Fruit fly (Drosophila melanogaster) whole organism, prepupa: Measurements from ENCODE around the gene CG9706.

Experiments used
- Blimp-1 ChIP-seq: fragments of 200-800 bp; sonication (Bioruptor generic); optimal IDR thresholded peaks from 3 replicates; lab custom pipeline; 2017; ENCODE audit warnings: missing biosample characterization, missing genetic modification characterization, mild to moderate bottlenecking, moderate library complexity, missing genetic modification reagents
- CG10631 ChIP-seq: fragments of 200-800 bp; sonication (Bioruptor generic); optimal IDR thresholded peaks from 2 replicates; lab custom pipeline; 2016; ENCODE audit warnings: missing biosample characterization, missing genetic modification characterization
- CG11294 ChIP-seq: fragments of 200-800 bp; sonication (Bioruptor generic); IDR thresholded peaks from 2 replicates; pipeline ENCODE4 v1.3.6; 2022; ENCODE audit warnings: missing biosample characterization, missing genetic modification characterization
- CG11762 ChIP-seq: fragments of 200-800 bp; sonication (Bioruptor generic); optimal IDR thresholded peaks from 3 replicates; lab custom pipeline; 2016; ENCODE audit warnings: missing biosample characterization, missing genetic modification characterization; ENCODE audit not compliant: insufficient read depth
- CG15336 ChIP-seq: fragments of 200-800 bp; sonication (Bioruptor generic); IDR thresholded peaks from 2 replicates; pipeline ENCODE4 v1.3.6; 2022; ENCODE audit warnings: missing biosample characterization, missing genetic modification characterization
- CG1621 ChIP-seq: fragments of 200-800 bp; sonication (Bioruptor generic); optimal IDR thresholded peaks from 3 replicates; lab custom pipeline; 2018; ENCODE audit warnings: missing biosample characterization, mild to moderate bottlenecking, missing genetic modification characterization
- CG16779 ChIP-seq: fragments of 200-800 bp; sonication (Bioruptor generic); optimal IDR thresholded peaks from 3 replicates; lab custom pipeline; 2017; ENCODE audit warnings: missing biosample characterization, mild to moderate bottlenecking, missing genetic modification characterization
- CG3032 ChIP-seq: fragments of 200-800 bp; optimal IDR thresholded peaks from 2 replicates; lab custom pipeline; 2019; ENCODE audit warnings: missing biosample characterization, mild to moderate bottlenecking, missing genetic modification characterization, moderate library complexity
- CG31627 ChIP-seq: fragments of 200-800 bp; sonication (Bioruptor generic); optimal IDR thresholded peaks from 3 replicates; lab custom pipeline; 2016; ENCODE audit warnings: missing biosample characterization, missing genetic modification characterization
- CG34406 ChIP-seq: fragments of 200-800 bp; sonication (Bioruptor generic); optimal IDR thresholded peaks from 3 replicates; lab custom pipeline; 2016; ENCODE audit warnings: missing biosample characterization, missing genetic modification characterization
- CG3919 ChIP-seq: fragments of 200-800 bp; sonication (Bioruptor generic); optimal IDR thresholded peaks from 3 replicates; lab custom pipeline; 2016; ENCODE audit warnings: missing biosample characterization, missing genetic modification characterization
- CG6854 ChIP-seq: fragments of 200-800 bp; sonication (Bioruptor generic); optimal IDR thresholded peaks from 2 replicates; lab custom pipeline; 2017; ENCODE audit warnings: missing biosample characterization, mild to moderate bottlenecking, missing genetic modification characterization
- CG7368 ChIP-seq: fragments of 200-800 bp; sonication (Bioruptor generic); optimal IDR thresholded peaks from 3 replicates; lab custom pipeline; 2016; ENCODE audit warnings: missing biosample characterization, missing genetic modification characterization
- CG8119 ChIP-seq: fragments of 200-800 bp; sonication (Bioruptor generic); IDR thresholded peaks from 3 replicates; pipeline ENCODE4 v1.3.6; 2022; ENCODE audit warnings: missing biosample characterization, missing genetic modification characterization
- CG8319 ChIP-seq: fragments of 200-800 bp; sonication (Bioruptor generic); optimal IDR thresholded peaks from 3 replicates; lab custom pipeline; 2016; ENCODE audit warnings: missing biosample characterization, missing genetic modification characterization
- CG8632 ChIP-seq: fragments of 200-800 bp; sonication (Bioruptor generic); optimal IDR thresholded peaks from 3 replicates; lab custom pipeline; 2016; ENCODE audit warnings: missing biosample characterization, missing genetic modification characterization
- Eip75B ChIP-seq: fragments of 200-800 bp; sonication (Bioruptor generic); optimal IDR thresholded peaks from 3 replicates; lab custom pipeline; 2016; ENCODE audit warnings: missing biosample characterization, missing genetic modification characterization
- Eip93F ChIP-seq: fragments of 200-800 bp; sonication (Bioruptor generic); optimal IDR thresholded peaks from 2 replicates; lab custom pipeline; 2016; ENCODE audit warnings: missing biosample characterization, mild to moderate bottlenecking, missing genetic modification characterization
- Ets21C ChIP-seq: fragments of 200-800 bp; sonication (Bioruptor generic); optimal IDR thresholded peaks from 3 replicates; lab custom pipeline; 2016; ENCODE audit warnings: missing biosample characterization, missing genetic modification characterization
- Ets96B ChIP-seq: fragments of 200-800 bp; optimal IDR thresholded peaks from 2 replicates; lab custom pipeline; 2019; ENCODE audit warnings: missing biosample characterization, mild to moderate bottlenecking, missing genetic modification characterization, moderate library complexity
- Gug ChIP-seq: fragments of 200-800 bp; sonication (Bioruptor generic); IDR thresholded peaks from 2 replicates; pipeline ENCODE4 v1.3.6; 2022; ENCODE audit warnings: missing biosample characterization, missing genetic modification characterization
- Hr4 ChIP-seq: fragments of 200-800 bp; sonication (Bioruptor generic); optimal IDR thresholded peaks from 3 replicates; lab custom pipeline; 2016; ENCODE audit warnings: missing biosample characterization, missing genetic modification characterization
- OdsH ChIP-seq: fragments of 200-800 bp; sonication (Bioruptor generic); optimal IDR thresholded peaks from 3 replicates; lab custom pipeline; 2016; ENCODE audit warnings: missing biosample characterization, missing genetic modification characterization
- Smox ChIP-seq: fragments of 200-800 bp; sonication (Bioruptor generic); optimal IDR thresholded peaks from 3 replicates; lab custom pipeline; 2016; ENCODE audit warnings: missing biosample characterization, missing genetic modification characterization
- Sox102F ChIP-seq: fragments of 200-800 bp; sonication (Bioruptor generic); optimal IDR thresholded peaks from 2 replicates; lab custom pipeline; 2016; ENCODE audit warnings: missing biosample characterization, mild to moderate bottlenecking, missing genetic modification characterization
- Sox14 ChIP-seq: fragments of 200-800 bp; sonication (Bioruptor generic); optimal IDR thresholded peaks from 3 replicates; lab custom pipeline; 2016; ENCODE audit warnings: missing biosample characterization, missing genetic modification characterization
- Sox15 ChIP-seq: fragments of 200-800 bp; sonication (Bioruptor generic); optimal IDR thresholded peaks from 3 replicates; lab custom pipeline; 2016; ENCODE audit warnings: missing biosample characterization, missing genetic modification characterization
- achi ChIP-seq: fragments of 200-800 bp; sonication (Bioruptor generic); optimal IDR thresholded peaks from 3 replicates; lab custom pipeline; 2016; ENCODE audit warnings: missing biosample characterization, missing genetic modification characterization
- acj6 ChIP-seq: fragments of 200-800 bp; sonication (Bioruptor generic); optimal IDR thresholded peaks from 3 replicates; lab custom pipeline; 2016; ENCODE audit warnings: missing biosample characterization, missing genetic modification characterization
- cyc ChIP-seq: fragments of 200-800 bp; sonication (Bioruptor generic); optimal IDR thresholded peaks from 3 replicates; lab custom pipeline; 2016; ENCODE audit warnings: missing biosample characterization, missing genetic modification characterization
- dac ChIP-seq: fragments of 200-800 bp; sonication (Bioruptor generic); optimal IDR thresholded peaks from 2 replicates; lab custom pipeline; 2017; ENCODE audit warnings: missing biosample characterization, mild to moderate bottlenecking, missing genetic modification characterization
- dsx ChIP-seq: fragments of 200-800 bp; optimal IDR thresholded peaks from 3 replicates; lab custom pipeline; 2019; ENCODE audit warnings: missing biosample characterization, mild to moderate bottlenecking, missing genetic modification characterization, moderate library complexity; ENCODE audit not compliant: poor library complexity, severe bottlenecking
- fd59A ChIP-seq: fragments of 200-800 bp; sonication (Bioruptor generic); optimal IDR thresholded peaks from 2 replicates; lab custom pipeline; 2017; ENCODE audit warnings: missing biosample characterization, mild to moderate bottlenecking, missing genetic modification characterization, missing genetic modification reagents
- fd85E ChIP-seq: fragments of 200-800 bp; sonication (Bioruptor generic); optimal IDR thresholded peaks from 3 replicates; lab custom pipeline; 2016; ENCODE audit warnings: missing biosample characterization, missing genetic modification characterization
- fkh ChIP-seq: fragments of 200-800 bp; sonication (Bioruptor generic); optimal IDR thresholded peaks from 3 replicates; lab custom pipeline; 2017; ENCODE audit warnings: missing biosample characterization, mild to moderate bottlenecking, missing genetic modification characterization, moderate library complexity
- net ChIP-seq: fragments of 200-800 bp; sonication (Bioruptor generic); optimal IDR thresholded peaks from 3 replicates; lab custom pipeline; 2016; ENCODE audit warnings: missing biosample characterization, missing genetic modification characterization
- pdm3 ChIP-seq: fragments of 200-800 bp; sonication (Bioruptor generic); optimal IDR thresholded peaks from 3 replicates; lab custom pipeline; 2016; ENCODE audit warnings: missing biosample characterization, missing genetic modification characterization
- salr ChIP-seq, 2 experiments: fragments of 200-800 bp; sonication (Bioruptor generic); optimal IDR thresholded peaks; 3 replicates each; lab custom pipeline; 2016 to 2018; ENCODE audit warnings: missing biosample characterization in 2 of 2, missing genetic modification characterization in 2 of 2, mild to moderate bottlenecking in 1 of 2
- spab ChIP-seq: fragments of 200-800 bp; sonication (Bioruptor generic); optimal IDR thresholded peaks from 2 replicates; lab custom pipeline; 2017; ENCODE audit warnings: missing biosample characterization, mild to moderate bottlenecking, missing genetic modification characterization, missing genetic modification reagents
- ss ChIP-seq, 2 experiments: fragments of 200-800 bp; sonication (Bioruptor generic); optimal IDR thresholded peaks; 2 replicates in 1 of 2; 3 replicates in 1 of 2; lab custom pipeline; 2017 to 2018; ENCODE audit warnings: mild to moderate bottlenecking in 2 of 2, missing biosample characterization in 2 of 2, missing genetic modification characterization in 2 of 2, moderate library complexity in 1 of 2
- svp ChIP-seq: fragments of 200-800 bp; sonication (Bioruptor generic); peaks from one replicate; lab custom pipeline; 2016; ENCODE audit warnings: missing biosample characterization, missing genetic modification characterization
- topi ChIP-seq: fragments of 200-800 bp; sonication (Bioruptor generic); optimal IDR thresholded peaks from 3 replicates; lab custom pipeline; 2016; ENCODE audit warnings: missing biosample characterization, missing genetic modification characterization
- vri ChIP-seq: fragments of 200-800 bp; sonication (Bioruptor generic); optimal IDR thresholded peaks from 3 replicates; lab custom pipeline; 2016; ENCODE audit warnings: missing biosample characterization, mild to moderate bottlenecking, missing genetic modification characterization

Gene CG9706

dm6 chr3L:16762203-16762997, 20.4 kb upstream of the CG9706 start (continued):
- TF ChIP-seq Eip93F (GFP tag; lab: Kevin White, UChicago) (no peak), pdm3 (GFP tag; lab: Kevin White, UChicago) (peak; percentile 69), achi (GFP tag; lab: Kevin White, UChicago) (peak; percentile 79), OdsH (GFP tag; lab: Kevin White, UChicago) (peak; percentile 67), vri (GFP tag; lab: Kevin White, UChicago) (no peak), Hr4 (GFP tag; lab: Kevin White, UChicago) (peak; percentile 58), spab (peak; percentile 56), Sox15 (no peak), Sox14 (GFP tag; lab: Kevin White, UChicago) (peak; percentile 57), CG3032 (tag; lab: Kevin White, UChicago) (peak; percentile 62), Smox (peak; percentile 46), CG8632 (GFP tag; lab: Kevin White, UChicago) (peak; percentile 64), CG15336 (GFP tag; lab: Robert Waterston, UW) (peak; percentile 76), CG11294 (no peak), acj6 (GFP tag; lab: Kevin White, UChicago) (peak; percentile 71), CG31627 (GFP tag; lab: Kevin White, UChicago) (no peak), Ets96B (tag; lab: Kevin White, UChicago) (peak; percentile 79), net (GFP tag; lab: Kevin White, UChicago) (peak; percentile 58), CG16779 (peak; percentile 14), svp (GFP tag; lab: Kevin White, UChicago) (peak; percentile 71), Ets21C (no peak), Sox102F (peak; percentile 33), CG6854 (GFP tag; lab: Kevin White, UChicago) (no peak)
- TF ChIP-seq, all 60 proteins: peak for 38

- TF ChIP-seq Sox15 (no peak), Eip93F (GFP tag; lab: Kevin White, UChicago) (no peak), CG8119 (GFP tag; lab: Robert Waterston, UW) (peak; percentile 82), CG11762 (peak; percentile 8), vri (GFP tag; lab: Kevin White, UChicago) (peak; percentile 61), Sox102F (peak; percentile 58), CG34406 (GFP tag; lab: Kevin White, UChicago) (peak; percentile 52), pdm3 (GFP tag; lab: Kevin White, UChicago) (peak; percentile 47), dac (no peak), svp (GFP tag; lab: Kevin White, UChicago) (no peak), CG7368 (GFP tag; lab: Kevin White, UChicago) (peak; percentile 23), CG11294 (0 out of 2 replicates have a peak, but pooled peaks have one; percentile 7), CG16779 (peak; percentile 43), CG3919 (GFP tag; lab: Kevin White, UChicago) (peak; percentile 59), fd85E (GFP tag; lab: Kevin White, UChicago) (peak; percentile 23), OdsH (GFP tag; lab: Kevin White, UChicago) (peak; percentile 55), CG1621 (tag; lab: Kevin White, UChicago) (peak; percentile 18), fd59A (GFP tag; lab: Kevin White, UChicago) (no peak), Ets21C (no peak), Blimp-1 (GFP tag; lab: Kevin White, UChicago) (no peak), dsx (GFP tag; lab: Kevin White, UChicago) (peak; percentile 70), ss (GFP tag; optimal IDR thresholded peaks at IDR 0.05; lab: Kevin White, UChicago) (peak; percentile 67 to 77), CG8319 (GFP tag; lab: Kevin White, UChicago) (no peak), Ets96B (tag; lab: Kevin White, UChicago) (peak; percentile 56), net (GFP tag; lab: Kevin White, UChicago) (peak; percentile 61), Smox (peak; percentile 53), CG10631 (GFP tag; lab: Kevin White, UChicago) (peak; percentile 49), Gug (GFP tag; lab: Robert Waterston, UW) (no peak), topi (GFP tag; lab: Kevin White, UChicago) (peak; percentile 25), salr (GFP tag; optimal IDR thresholded peaks at IDR 0.05; lab: Kevin White, UChicago) (peak in 1 of 2 experiments; percentile 68), Eip75B (peak; percentile 27), cyc (peak; percentile 4), fkh (peak; percentile 50), CG3032 (tag; lab: Kevin White, UChicago) (peak; percentile 50), Hr4 (GFP tag; lab: Kevin White, UChicago) (peak; percentile 60)
These were observed 16.9 kb upstream of the CG9706 start, which contains the start of gene Nrt for dm6 chr3L:16765647-16766628. Gene Nrt (plus strand): TSS chr3L:16766072.
